Worm (Caenorhabditis elegans): ENCODE measurements around the gene cpt-4.
A peak's percentile ranks its signal among the peaks of the same experiment; 100 is the strongest.

Gene cpt-4

DNA sequence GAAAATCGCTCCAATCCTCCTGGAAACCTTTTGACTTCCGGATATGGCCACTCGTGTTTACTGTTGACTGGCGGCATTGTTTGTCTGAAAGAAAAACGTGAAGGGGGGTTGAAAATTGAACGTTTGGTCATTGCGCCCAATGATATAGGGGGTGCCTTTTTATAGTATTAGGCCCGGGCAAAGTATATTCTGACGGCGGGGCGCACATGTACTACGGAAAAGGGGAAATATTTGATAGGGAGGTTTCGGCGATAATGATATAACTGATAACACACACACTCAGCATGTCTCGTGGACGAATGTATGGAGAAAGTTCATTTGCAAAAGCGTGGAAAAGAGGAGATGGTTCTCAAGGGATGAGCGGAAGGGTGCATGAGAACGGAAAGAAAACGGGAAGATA lies at the start of gene cpt-4:
cpt-4 (minus strand) TSS at position 84 of the 400 bp plus-strand sequence.
- TF ChIP-seq hmg-11 (tag; optimal IDR thresholded peaks at IDR 0.05) (no peak), nhr-28 (tag; optimal IDR thresholded peaks at IDR 0.05) (no peak), elt-1 (tag; optimal IDR thresholded peaks at IDR 0.05) (no peak), pqm-1 (tag; optimal IDR thresholded peaks at IDR 0.05) (peak; percentile 83), nhr-25 (tag; optimal IDR thresholded peaks at IDR 0.05) (no peak), mdl-1 (tag; optimal IDR thresholded peaks at IDR 0.05) (peak; percentile 5), pha-4 (tag; optimal IDR thresholded peaks at IDR 0.05) (no peak), elt-2 (tag; optimal IDR thresholded peaks at IDR 0.05) (peak; percentile 95)

ce11 chrV:5072082-5072481 lies 44.6 kb upstream of the cpt-4 start, which contains the start of gene Y58A7A.2:
Y58A7A.2 (minus strand) TSS chrV:5072182.
- TF ChIP-seq nhr-237 (tag; optimal IDR thresholded peaks at IDR 0.05) = no peak
- TF ChIP-seq snpc-4 (tag; optimal IDR thresholded peaks at IDR 0.05) = no peak
- TF ChIP-seq ceh-28 (tag; optimal IDR thresholded peaks at IDR 0.05) = no peak
- TF ChIP-seq ztf-11 (tag; optimal IDR thresholded peaks at IDR 0.05) = no peak
- no peak for TF ChIP-seq pha-4 (tag; optimal IDR thresholded peaks at IDR 0.05)

- TF ChIP-seq ZK546.5 (tag; optimal IDR thresholded peaks at IDR 0.05) (no peak), nhr-11 (tag; optimal IDR thresholded peaks at IDR 0.05) (no peak), nhr-25 (tag; optimal IDR thresholded peaks at IDR 0.05) (peak; percentile 5)
Measured at ce11 chrV:5069440-5069839, 41.9 kb upstream of the cpt-4 start, which contains the start of gene Y58A7A.1. Y58A7A.1 (minus strand) TSS chrV:5069540.

ce11 chrV:5067390-5067789 lies 39.9 kb upstream of the cpt-4 start:
- TF ChIP-seq nhr-23 (tag; optimal IDR thresholded peaks at IDR 0.05) (no peak), nhr-76 (tag; optimal IDR thresholded peaks at IDR 0.05) (no peak), nfya-1 (tag; optimal IDR thresholded peaks at IDR 0.05; ENCODE audit: insufficient read depth) (no peak), ZK546.5 (tag; optimal IDR thresholded peaks at IDR 0.05) (no peak), lin-39 (tag; optimal IDR thresholded peaks at IDR 0.05) (no peak), mdl-1 (tag; optimal IDR thresholded peaks at IDR 0.05) (no peak), skn-1 (tag; optimal IDR thresholded peaks at IDR 0.05) (no peak), tbx-2 (tag; optimal IDR thresholded peaks at IDR 0.05) (no peak), jun-1 (tag; optimal IDR thresholded peaks at IDR 0.05) (peak; percentile 76), mml-1 (tag; optimal IDR thresholded peaks at IDR 0.05) (no peak), egl-5 (tag; optimal IDR thresholded peaks at IDR 0.05) (no peak), sea-2 (GFP tag; optimal IDR thresholded peaks at IDR 0.05) (no peak), ceh-82 (tag; optimal IDR thresholded peaks at IDR 0.05) (no peak), elt-3 (tag; optimal IDR thresholded peaks at IDR 0.05) (no peak), lsy-12 (tag; optimal IDR thresholded peaks at IDR 0.05) (no peak), pqm-1 (tag; optimal IDR thresholded peaks at IDR 0.05) (peak; percentile 61), nhr-67 (tag; optimal IDR thresholded peaks at IDR 0.05) (no peak), fos-1 (tag; optimal IDR thresholded peaks at IDR 0.05) (no peak), nhr-237 (tag; optimal IDR thresholded peaks at IDR 0.05) (no peak), egl-27 (tag; optimal IDR thresholded peaks at IDR 0.05) (no peak), pha-4 (tag; optimal IDR thresholded peaks at IDR 0.05) (peak; percentile 37), ceh-16 (tag; optimal IDR thresholded peaks at IDR 0.05) (no peak), nhr-77 (tag; optimal IDR thresholded peaks at IDR 0.05) (no peak), nhr-11 (tag; optimal IDR thresholded peaks at IDR 0.05) (no peak), ceh-28 (tag; optimal IDR thresholded peaks at IDR 0.05) (no peak), aly-2 (tag; optimal IDR thresholded peaks at IDR 0.05) (no peak), daf-12 (tag; optimal IDR thresholded peaks at IDR 0.05) (no peak), elt-2 (tag; optimal IDR thresholded peaks at IDR 0.05) (peak; percentile 95), zag-1 (tag; optimal IDR thresholded peaks at IDR 0.05) (no peak), nhr-12 (tag; optimal IDR thresholded peaks at IDR 0.05) (no peak)

DNA sequence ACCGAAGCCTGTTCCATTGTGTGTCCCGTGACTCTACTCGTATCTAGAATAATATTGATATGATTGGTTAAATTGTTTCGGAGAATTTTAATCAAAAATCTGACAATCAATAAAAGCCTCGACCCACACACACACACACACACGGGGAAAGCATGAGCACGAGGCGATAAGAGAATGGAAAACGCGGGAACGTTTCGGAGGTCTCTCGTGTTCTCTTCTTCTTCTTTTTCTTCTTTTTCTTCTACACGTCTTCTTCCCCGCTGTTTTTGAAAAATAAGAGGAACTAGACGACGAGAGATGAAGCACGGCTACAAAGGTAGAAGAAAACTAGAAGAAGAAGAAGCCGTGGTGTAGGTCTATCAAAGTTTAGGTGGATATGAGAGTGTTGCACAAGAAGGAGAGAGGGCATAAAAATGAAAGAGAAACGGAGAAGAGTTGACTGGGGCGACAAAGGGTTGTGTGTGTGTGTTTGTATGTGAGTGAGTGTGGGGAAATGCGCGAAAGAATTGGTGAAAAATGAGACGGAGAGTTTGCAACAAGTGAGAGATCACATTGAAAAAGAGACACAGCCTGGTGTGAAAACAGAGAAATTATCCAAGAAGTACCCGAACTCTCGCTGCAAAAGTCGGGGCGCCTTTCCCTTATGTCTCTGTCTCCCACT lies 37.4 kb upstream of the cpt-4 start, which contains the start of gene mlk-1:
mlk-1 (minus strand) TSS at position 51 of the 661 bp plus-strand sequence.
- TF ChIP-seq ceh-82 (tag; optimal IDR thresholded peaks at IDR 0.05) = no peak
- TF ChIP-seq snpc-4 (tag; optimal IDR thresholded peaks at IDR 0.05) = peak; percentile 25
- TF ChIP-seq ceh-16 (tag; optimal IDR thresholded peaks at IDR 0.05) = no peak
- TF ChIP-seq egl-27 (tag; optimal IDR thresholded peaks at IDR 0.05) = peak; percentile 83
- TF ChIP-seq ceh-28 (tag; optimal IDR thresholded peaks at IDR 0.05) = peak; percentile 37
- no peak for TF ChIP-seq fkh-2 (tag; optimal IDR thresholded peaks at IDR 0.05)
- peak; percentile 30 for TF ChIP-seq mdl-1 (tag; optimal IDR thresholded peaks at IDR 0.05)
- TF ChIP-seq fos-1 (tag; optimal IDR thresholded peaks at IDR 0.05) = no peak
- peak; percentile 16 for TF ChIP-seq pqm-1 (tag; optimal IDR thresholded peaks at IDR 0.05)
- no peak for TF ChIP-seq eor-1 (tag; optimal IDR thresholded peaks at IDR 0.05)
- TF ChIP-seq unc-62 (GFP tag; optimal IDR thresholded peaks at IDR 0.05) = no peak
- TF ChIP-seq elt-1 (tag; optimal IDR thresholded peaks at IDR 0.05) = no peak
- TF ChIP-seq daf-12 (tag; optimal IDR thresholded peaks at IDR 0.05) = no peak
- no peak for TF ChIP-seq ceh-9 (tag; optimal IDR thresholded peaks at IDR 0.05)
- TF ChIP-seq nhr-43 (tag; optimal IDR thresholded peaks at IDR 0.05; ENCODE audit: poor library complexity, severe bottlenecking) = peak; percentile 36
- TF ChIP-seq elt-3 (tag; optimal IDR thresholded peaks at IDR 0.05) = no peak
- TF ChIP-seq elt-2 (tag; optimal IDR thresholded peaks at IDR 0.05) = peak; percentile 54
- TF ChIP-seq nfya-1 (tag; optimal IDR thresholded peaks at IDR 0.05; ENCODE audit: insufficient read depth) = peak; percentile 76
- no peak for TF ChIP-seq nhr-237 (tag; optimal IDR thresholded peaks at IDR 0.05)
- no peak for TF ChIP-seq tbx-2 (tag; optimal IDR thresholded peaks at IDR 0.05)
- no peak for TF ChIP-seq zag-1 (tag; optimal IDR thresholded peaks at IDR 0.05)
- TF ChIP-seq nhr-28 (tag; optimal IDR thresholded peaks at IDR 0.05) = no peak
- TF ChIP-seq nhr-23 (tag; optimal IDR thresholded peaks at IDR 0.05) = peak; percentile 48
- TF ChIP-seq nhr-25 (tag; optimal IDR thresholded peaks at IDR 0.05) = peak; percentile 39

Data from whole organism, L3 larva.